Worm (Caenorhabditis elegans): ENCODE data around the gene sec-20.
"Not testable (repeated sequence)": the region's sequence is repeated elsewhere in the genome, so short reads cannot be mapped to it uniquely, and the experiment has no call there.

DNA sequence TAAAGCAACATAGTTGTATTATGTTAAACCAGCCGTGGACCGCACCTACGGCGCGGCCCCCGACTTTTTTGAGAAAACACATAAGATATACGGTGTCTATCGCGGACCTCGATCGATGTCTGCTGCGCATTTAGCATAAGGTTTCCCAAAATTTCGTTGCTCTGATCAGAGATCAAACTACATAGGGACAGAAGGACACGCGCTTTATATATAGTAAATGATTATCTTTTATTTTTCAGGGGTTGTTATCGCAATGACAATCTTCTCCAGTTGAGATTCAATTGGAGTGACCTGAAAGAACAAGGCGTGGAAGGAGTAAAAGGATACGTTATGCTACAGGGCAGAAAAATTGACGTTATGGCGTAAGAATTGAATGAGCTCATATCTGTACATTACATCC lies 6.0 kb upstream of the sec-20 start:
- TF ChIP-seq mdt-29 (GFP tag; IDR thresholded peaks at IDR 0.05); nhr-10 (tag; optimal IDR thresholded peaks at IDR 0.05); nhr-25 (tag; optimal IDR thresholded peaks at IDR 0.05; ENCODE audit: borderline replicate concordance, insufficient read depth); ceh-82 (tag; optimal IDR thresholded peaks at IDR 0.05); T26A8.4 (GFP tag; IDR thresholded peaks at IDR 0.05); unc-39 (tag; optimal IDR thresholded peaks at IDR 0.05); ama-1 (optimal IDR thresholded peaks at IDR 0.05); mdl-1 (tag; optimal IDR thresholded peaks at IDR 0.05); nhr-102 (tag; optimal IDR thresholded peaks at IDR 0.05): not testable (repeated sequence)
